Worm (Caenorhabditis elegans) whole organism, L4 larva: Measurements from ENCODE around the gene grl-6.

ENCODE experiments used
- F10B5.3 ChIP-seq: sonication (generic microtip); optimal IDR thresholded peaks from 2 replicates; lab custom pipeline; 2016; ENCODE audit warnings: mild to moderate bottlenecking, missing genetic modification characterization, missing compliant biosample characterization
- F37D6.2 ChIP-seq: sonication (generic microtip); optimal IDR thresholded peaks from 2 replicates; lab custom pipeline; 2016; ENCODE audit warnings: mild to moderate bottlenecking, missing genetic modification characterization, missing compliant biosample characterization
- R02D3.7 ChIP-seq: fragments of 150-350 bp; sonication (generic microtip); optimal IDR thresholded peaks from 3 replicates; lab custom pipeline; 2014; ENCODE audit warnings: missing biosample characterization, missing genetic modification characterization
- Y75B8A.6 ChIP-seq: fragments of 200-800 bp; sonication (Bioruptor generic); IDR thresholded peaks from 2 replicates; pipeline ENCODE4 v1.3.6; 2022; ENCODE audit warnings: missing genetic modification reagents, missing genetic modification characterization, missing compliant biosample characterization
- aha-1 ChIP-seq: fragments of 150-350 bp; peaks from one replicate; lab custom pipeline; 2014; ENCODE audit warnings: missing biosample characterization, missing genetic modification characterization
- ama-1 ChIP-seq: fragments of 150-350 bp; optimal IDR thresholded peaks from 2 replicates; lab custom pipeline; 2014; ENCODE audit warnings: inconsistent platforms, mixed read lengths
- attf-4 ChIP-seq: sonication (generic microtip); optimal IDR thresholded peaks from 3 replicates; lab custom pipeline; 2017; ENCODE audit warnings: missing biosample characterization, missing genetic modification characterization
- ceh-82 ChIP-seq: sonication (generic microtip); optimal IDR thresholded peaks from 2 replicates; lab custom pipeline; 2017; ENCODE audit warnings: missing biosample characterization, missing genetic modification characterization
- daf-12 ChIP-seq: fragments of 150-350 bp; optimal IDR thresholded peaks from 2 replicates; lab custom pipeline; 2014; ENCODE audit warnings: missing biosample characterization, missing genetic modification reagents, missing genetic modification characterization
- daf-16 ChIP-seq, 3 experiments: sonication (generic microtip); optimal IDR thresholded peaks; 2 replicates each; lab custom pipeline; 2016 to 2017; ENCODE audit warnings: missing genetic modification characterization in 3 of 3, missing genetic modification reagents in 3 of 3, mild to moderate bottlenecking in 2 of 3, missing compliant biosample characterization in 2 of 3, missing biosample characterization in 1 of 3, moderate library complexity in 1 of 3
- daf-19 ChIP-seq: fragments of 200-800 bp; sonication (Bioruptor generic); conservative IDR thresholded peaks from 2 replicates; pipeline ENCODE4 v1.3.6; 2022; ENCODE audit warnings: missing genetic modification characterization, missing compliant biosample characterization
- daf-8 ChIP-seq: fragments of 200-800 bp; sonication (Bioruptor generic); IDR thresholded peaks from 2 replicates; pipeline ENCODE4 v1.3.6; 2022; ENCODE audit warnings: missing genetic modification characterization, missing compliant biosample characterization
- dmd-9 ChIP-seq: fragments of 200-800 bp; sonication (Bioruptor generic); IDR thresholded peaks from 2 replicates; pipeline ENCODE4 v1.3.6; 2022; ENCODE audit warnings: missing genetic modification reagents, missing genetic modification characterization, missing compliant biosample characterization
- dpl-1 ChIP-seq: fragments of 150-350 bp; optimal IDR thresholded peaks from 2 replicates; lab custom pipeline; 2014; ENCODE audit warnings: missing biosample characterization, missing genetic modification reagents, missing genetic modification characterization
- egl-27 ChIP-seq: sonication (generic microtip); optimal IDR thresholded peaks from 3 replicates; lab custom pipeline; 2017; ENCODE audit warnings: missing biosample characterization, missing genetic modification reagents, missing genetic modification characterization
- gei-8 ChIP-seq: fragments of 200-800 bp; sonication (Bioruptor generic); optimal IDR thresholded peaks from 2 replicates; lab custom pipeline; 2018; ENCODE audit warnings: mild to moderate bottlenecking, missing genetic modification characterization, missing compliant biosample characterization
- hif-1 ChIP-seq, 2 experiments: sonication (generic microtip); optimal IDR thresholded peaks; 2 replicates each; lab custom pipeline; 2016 to 2017; ENCODE audit warnings: missing compliant biosample characterization in 2 of 2, missing genetic modification characterization in 2 of 2, missing genetic modification reagents in 2 of 2, missing genotype in 2 of 2, mild to moderate bottlenecking in 1 of 2
- hlh-11 ChIP-seq: fragments of 200-800 bp; sonication (Bioruptor generic); optimal IDR thresholded peaks from 2 replicates; lab custom pipeline; 2018; ENCODE audit warnings: mild to moderate bottlenecking, missing genetic modification characterization, missing compliant biosample characterization
- lin-13 ChIP-seq: fragments of 150-350 bp; optimal IDR thresholded peaks from 2 replicates; lab custom pipeline; 2014; ENCODE audit warnings: missing biosample characterization, missing genetic modification reagents, missing genetic modification characterization
- lsy-2 ChIP-seq, 2 experiments: fragments of 150-350 bp in 1 of 2; sonication (generic microtip) in 1 of 2; optimal IDR thresholded peaks; 2 replicates each; lab custom pipeline; 2014 to 2017; ENCODE audit warnings: missing biosample characterization in 2 of 2, missing genetic modification characterization in 2 of 2
- mes-2 ChIP-seq: sonication (generic microtip); optimal IDR thresholded peaks from 2 replicates; lab custom pipeline; 2016; ENCODE audit warnings: missing genotype, mild to moderate bottlenecking, missing genetic modification characterization, missing compliant biosample characterization; ENCODE audit not compliant: poor library complexity, severe bottlenecking
- nhr-25 ChIP-seq: sonication (generic microtip); optimal IDR thresholded peaks from 2 replicates; lab custom pipeline; 2017; ENCODE audit warnings: missing genetic modification characterization, mild to moderate bottlenecking, missing compliant biosample characterization, antibody characterized with exemption, moderate library complexity, borderline replicate concordance; ENCODE audit not compliant: insufficient read depth
- nhr-28 ChIP-seq: fragments of 150-350 bp; optimal IDR thresholded peaks from 2 replicates; lab custom pipeline; 2014; ENCODE audit warnings: missing biosample characterization, missing genetic modification characterization
- nhr-42 ChIP-seq: fragments of 200-800 bp; sonication (Bioruptor generic); IDR thresholded peaks from 2 replicates; pipeline ENCODE4 v1.3.6; 2022; ENCODE audit warnings: missing genetic modification characterization, missing compliant biosample characterization
- nhr-48 ChIP-seq: sonication (generic microtip); optimal IDR thresholded peaks from 2 replicates; lab custom pipeline; 2016; ENCODE audit warnings: mild to moderate bottlenecking, missing genetic modification characterization, missing compliant biosample characterization
- nhr-76 ChIP-seq: fragments of 150-350 bp; optimal IDR thresholded peaks from 2 replicates; lab custom pipeline; 2014; ENCODE audit warnings: missing biosample characterization, missing genetic modification characterization
- pha-4 ChIP-seq, 2 experiments: fragments of 150-350 bp in 1 of 2; fragments of 200-800 bp in 1 of 2; sonication (Bioruptor generic) in 1 of 2; IDR thresholded peaks in 1 of 2; optimal IDR thresholded peaks in 1 of 2; 2 replicates each; pipeline versions ENCODE4 v1.3.6 to Lab custom; 2014 to 2022; ENCODE audit warnings: missing genetic modification characterization in 2 of 2, missing genetic modification reagents in 2 of 2, missing biosample characterization in 1 of 2, missing compliant biosample characterization in 1 of 2
- pqm-1 ChIP-seq: sonication (generic microtip); optimal IDR thresholded peaks from 2 replicates; lab custom pipeline; 2017; ENCODE audit warnings: missing biosample characterization, missing genetic modification characterization
- rbr-2 ChIP-seq: sonication (generic microtip); optimal IDR thresholded peaks from 2 replicates; lab custom pipeline; 2016; ENCODE audit warnings: missing genotype, missing genetic modification characterization, missing compliant biosample characterization
- set-16 ChIP-seq: fragments of 200-800 bp; sonication (Bioruptor generic); IDR thresholded peaks from 2 replicates; pipeline ENCODE4 v1.3.6; 2022; ENCODE audit warnings: missing genetic modification reagents, missing genetic modification characterization, missing compliant biosample characterization
- skn-1 ChIP-seq: fragments of 150-350 bp; optimal IDR thresholded peaks from 2 replicates; lab custom pipeline; 2014; ENCODE audit warnings: missing biosample characterization, missing genetic modification characterization
- spr-3 ChIP-seq: fragments of 200-800 bp; sonication (Bioruptor generic); optimal IDR thresholded peaks from 2 replicates; lab custom pipeline; 2018; ENCODE audit warnings: mild to moderate bottlenecking, missing genetic modification characterization, missing compliant biosample characterization
- tra-1 ChIP-seq: fragments of 200-800 bp; sonication (Bioruptor generic); IDR thresholded peaks from 2 replicates; pipeline ENCODE4 v1.3.6; 2022; ENCODE audit warnings: missing genetic modification reagents, missing genetic modification characterization, missing compliant biosample characterization
- unc-39 ChIP-seq: sonication (generic microtip); optimal IDR thresholded peaks from 2 replicates; lab custom pipeline; 2017; ENCODE audit warnings: missing biosample characterization, missing genetic modification characterization
- zfp-2 ChIP-seq: sonication (generic microtip); optimal IDR thresholded peaks from 2 replicates; lab custom pipeline; 2016; ENCODE audit warnings: mild to moderate bottlenecking, missing genetic modification characterization, missing compliant biosample characterization
- zip-2 ChIP-seq: fragments of 150-350 bp; optimal IDR thresholded peaks from 2 replicates; lab custom pipeline; 2014; ENCODE audit warnings: missing biosample characterization, missing genetic modification characterization

grl-6 gene

ce11 chrX:6410177-6410765, 40.5 kb downstream of the grl-6 start, which contains the start of gene mup-2 (continued):
- TF ChIP-seq rbr-2 (tag; lab: Kevin White, UChicago), result no peak
- TF ChIP-seq zfp-2 (tag; lab: Kevin White, UChicago), result no peak
- TF ChIP-seq hlh-11, result peak; percentile 74
- no peak for TF ChIP-seq nhr-76 (tag; lab: Kevin White, UChicago)
- no peak for TF ChIP-seq daf-12
- no peak for TF ChIP-seq hif-1 (tag; optimal IDR thresholded peaks at IDR 0.05; lab: Kevin White, UChicago)
- TF ChIP-seq nhr-25 (tag; lab: Kevin White, UChicago), result no peak
- TF ChIP-seq mes-2 (tag; lab: Kevin White, UChicago), result no peak

DNA sequence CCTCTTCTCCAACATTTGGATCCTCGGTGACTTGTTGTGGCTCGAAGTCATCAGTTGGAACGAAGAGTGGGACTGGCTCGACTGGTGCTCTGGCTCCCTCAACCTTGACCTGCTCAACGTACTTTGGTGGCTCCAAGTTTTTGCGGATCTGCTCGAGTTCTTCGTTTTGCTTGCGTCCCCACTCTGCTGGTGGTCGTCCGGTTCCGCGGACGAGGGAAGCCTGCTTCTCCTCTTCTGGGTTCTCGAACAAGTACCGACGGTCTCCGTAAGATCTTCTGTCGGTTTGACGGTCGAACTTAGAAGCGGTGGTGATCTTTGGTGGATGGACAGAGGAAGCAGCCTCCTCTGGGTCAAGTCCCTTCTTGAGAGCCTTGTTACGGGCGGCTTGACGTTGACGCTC, 42.0 kb downstream of the grl-6 start:
- TF ChIP-seq nhr-76 (tag; lab: Kevin White, UChicago) (no peak), set-16 (GFP tag; lab: Robert Waterston, UW) (peak; percentile 73)

DNA sequence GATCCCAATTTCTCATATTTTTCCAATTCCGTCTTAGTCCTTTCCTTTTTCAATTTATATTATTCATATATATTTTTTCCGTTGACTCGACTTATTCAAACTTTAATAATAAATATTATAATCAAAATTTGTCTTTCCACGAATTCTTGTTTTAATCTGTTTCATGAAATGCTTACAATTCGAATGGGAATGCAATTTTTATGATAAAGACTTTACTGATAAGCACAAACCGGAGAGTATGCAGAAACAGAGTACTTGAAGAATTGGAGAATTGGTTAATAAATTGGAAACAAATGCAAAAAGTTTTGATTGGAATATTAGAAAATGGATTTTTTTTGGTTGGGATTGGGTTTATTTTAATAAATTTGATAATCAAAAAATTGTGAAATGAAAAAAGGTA, 42.5 kb downstream of the grl-6 start:
- no peak for TF ChIP-seq daf-8 (GFP tag; lab: Robert Waterston, UW)
- no peak for TF ChIP-seq spr-3 (GFP tag; lab: Kevin White, UChicago)
- TF ChIP-seq ceh-82 (tag; lab: Kevin White, UChicago), result no peak
- no peak for TF ChIP-seq zip-2 (tag; lab: Kevin White, UChicago)
- TF ChIP-seq Y75B8A.6 (GFP tag; lab: Robert Waterston, UW), result no peak
- TF ChIP-seq tra-1 (GFP tag; lab: Robert Waterston, UW), result no peak
- peak; percentile 76 for TF ChIP-seq pqm-1
- no peak for TF ChIP-seq egl-27 (tag; lab: Kevin White, UChicago)
- TF ChIP-seq nhr-28 (tag; lab: Kevin White, UChicago), result peak; percentile 1
- no peak for TF ChIP-seq lsy-2 (tag; optimal IDR thresholded peaks at IDR 0.05; lab: Kevin White, UChicago)
- TF ChIP-seq, all 104 proteins: peak for 2

DNA sequence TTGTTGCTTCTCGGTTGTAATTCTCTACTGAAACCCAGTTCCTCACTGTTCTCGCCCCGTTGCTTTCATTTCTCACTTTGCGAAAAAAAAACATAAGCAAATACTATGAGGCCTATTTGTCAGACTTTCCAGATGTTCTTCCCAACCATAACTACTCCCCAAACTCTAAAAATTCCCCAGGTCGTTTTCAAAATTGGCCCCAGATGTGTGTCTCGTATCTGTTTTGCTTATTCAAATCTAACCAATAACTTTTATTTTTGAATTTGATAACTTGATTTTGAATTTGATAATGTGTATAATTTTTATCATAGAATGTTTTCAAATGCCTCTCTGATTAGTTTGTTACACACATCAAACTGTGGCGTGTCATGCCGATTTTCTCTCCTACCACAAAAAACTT, 42.9 kb downstream of the grl-6 start:
- TF ChIP-seq skn-1 (tag; lab: Kevin White, UChicago) (no peak), daf-16 (GFP tag; optimal IDR thresholded peaks at IDR 0.05; lab: Kevin White, UChicago) (no peak), daf-16 (tag; optimal IDR thresholded peaks at IDR 0.05; lab: Kevin White, UChicago) (peak; percentile 33)
- TF ChIP-seq, all 104 proteins: peak for 1

DNA sequence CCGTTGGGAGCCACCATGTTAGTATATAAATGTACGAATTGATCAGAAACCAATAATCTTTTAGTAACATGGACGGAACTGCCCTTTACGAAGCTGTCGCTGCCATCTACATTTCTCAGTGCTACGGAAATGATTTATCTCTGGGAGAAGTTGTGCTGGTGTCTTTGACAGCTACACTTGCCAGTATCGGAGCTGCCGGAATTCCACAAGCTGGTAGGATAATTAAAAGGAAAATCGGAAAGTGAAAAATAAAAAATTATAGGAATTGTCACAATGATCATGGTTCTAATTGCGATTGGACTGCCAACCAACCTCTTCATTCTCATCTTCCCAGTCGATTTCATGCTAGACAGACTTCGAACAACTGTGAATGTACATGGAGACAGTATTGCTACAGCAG, 44.8 kb downstream of the grl-6 start:
- TF ChIP-seq aha-1 (tag; lab: Kevin White, UChicago) (peak; percentile 91), ama-1 (no peak)

DNA sequence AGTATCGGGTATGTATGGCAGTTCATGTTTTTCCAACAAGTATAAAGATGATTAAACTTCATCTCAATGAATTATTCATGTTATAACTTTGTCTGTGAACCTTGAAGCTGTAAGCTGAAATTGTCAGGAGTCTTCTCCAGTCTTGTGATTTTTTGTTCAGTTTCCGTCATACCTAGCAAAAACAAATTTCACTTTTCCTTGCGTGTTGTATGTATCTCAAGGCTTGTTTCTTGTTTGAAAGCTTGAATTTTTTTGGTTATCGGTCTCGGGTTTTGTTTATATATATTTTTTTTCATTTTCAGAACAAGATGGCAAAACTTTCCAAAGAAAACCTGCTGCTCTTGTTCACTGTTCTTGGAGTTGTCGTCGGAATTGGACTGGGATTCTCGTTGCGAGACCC, 47.6 kb downstream of the grl-6 start, which contains the start of gene glt-4:
Gene glt-4 (plus strand): TSS at position 301 of the 400 bp plus-strand sequence.
- no peak for TF ChIP-seq set-16 (GFP tag; lab: Robert Waterston, UW)
- TF ChIP-seq nhr-48 (tag; lab: Kevin White, UChicago), result no peak
- no peak for TF ChIP-seq hif-1 (tag; optimal IDR thresholded peaks at IDR 0.05; lab: Kevin White, UChicago)
- TF ChIP-seq pha-4 (GFP tag; IDR thresholded peaks at IDR 0.05; lab: Robert Waterston, UW), result no peak
- no peak for TF ChIP-seq pha-4 (tag; optimal IDR thresholded peaks at IDR 0.05; lab: Kevin White, UChicago)
- TF ChIP-seq attf-4 (tag; lab: Kevin White, UChicago), result no peak
- no peak for TF ChIP-seq nhr-42 (GFP tag; lab: Robert Waterston, UW)
- TF ChIP-seq F37D6.2 (tag; lab: Kevin White, UChicago), result no peak
- no peak for TF ChIP-seq daf-19 (GFP tag; lab: Robert Waterston, UW)
- TF ChIP-seq lsy-2 (tag; optimal IDR thresholded peaks at IDR 0.05; lab: Kevin White, UChicago), result no peak
- TF ChIP-seq F10B5.3 (tag; lab: Kevin White, UChicago), result no peak
- TF ChIP-seq dmd-9 (GFP tag; lab: Robert Waterston, UW), result no peak
- no peak for TF ChIP-seq dpl-1
- TF ChIP-seq lin-13, result no peak
- TF ChIP-seq R02D3.7 (tag; lab: Kevin White, UChicago), result no peak
- TF ChIP-seq gei-8 (GFP tag; lab: Kevin White, UChicago), result no peak
- TF ChIP-seq unc-39 (tag; lab: Kevin White, UChicago), result no peak
